Worm (Caenorhabditis elegans) whole organism, dauer: ENCODE measurements around the gene smc-6.

Source experiments
- unc-62 ChIP-seq: sonication (generic microtip); optimal IDR thresholded peaks from 2 replicates; lab custom pipeline; 2017; ENCODE audit warnings: missing biosample characterization, missing genetic modification reagents, missing genetic modification characterization

smc-6 gene

ce11 chrII:11627904-11628303, 49.4 kb downstream of the smc-6 start:
- no peak for TF ChIP-seq unc-62

- no peak for TF ChIP-seq unc-62
These were observed 51.4 kb downstream of the smc-6 start for ce11 chrII:11629957-11630356.
